Worm (Caenorhabditis elegans): ENCODE results near the gene nspg-3.

The nspg-3 gene

DNA sequence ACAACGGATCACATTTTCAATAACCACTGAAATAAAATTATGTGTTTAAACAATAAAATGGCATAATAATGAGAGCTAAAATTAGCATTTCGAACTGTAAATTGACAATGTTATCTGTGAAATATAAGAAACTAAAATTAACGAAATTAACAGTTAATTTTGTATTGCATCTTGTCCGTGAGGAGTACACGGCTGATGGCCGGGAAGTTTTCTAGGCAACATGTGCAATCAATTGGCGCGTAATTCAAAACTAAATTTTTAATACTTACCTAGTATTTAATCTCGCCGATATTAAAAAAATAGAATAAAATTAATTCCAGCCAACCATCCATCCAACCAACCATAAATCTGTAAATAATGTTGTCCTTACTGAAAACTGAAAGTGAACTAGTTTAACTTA is 30.1 kb upstream of the nspg-3 start (continued):
- TF ChIP-seq hlh-8 (tag; optimal IDR thresholded peaks at IDR 0.05) (peak; percentile 93), unc-42 (tag; optimal IDR thresholded peaks at IDR 0.05) (peak; percentile 70), ahr-1 (tag; optimal IDR thresholded peaks at IDR 0.05) (peak; percentile 30), unc-86 (tag; optimal IDR thresholded peaks at IDR 0.05) (no peak), sox-4 (tag; optimal IDR thresholded peaks at IDR 0.05) (no peak), ets-4 (tag; optimal IDR thresholded peaks at IDR 0.05) (peak; percentile 95), F13H6.1 (tag; optimal IDR thresholded peaks at IDR 0.05) (peak; percentile 24), odd-2 (tag; optimal IDR thresholded peaks at IDR 0.05) (no peak), ceh-48 (tag; optimal IDR thresholded peaks at IDR 0.05) (no peak), pqm-1 (tag; optimal IDR thresholded peaks at IDR 0.05) (peak; percentile 32), K09A11.1 (tag; optimal IDR thresholded peaks at IDR 0.05; ENCODE audit: insufficient read depth) (no peak), elt-2 (tag; optimal IDR thresholded peaks at IDR 0.05) (peak; percentile 52), C08G9.2 (tag; optimal IDR thresholded peaks at IDR 0.05) (peak; percentile 94), ceh-2 (tag; optimal IDR thresholded peaks at IDR 0.05) (peak; percentile 90), ceh-14 (tag; optimal IDR thresholded peaks at IDR 0.05) (peak; percentile 60), fax-1 (tag; optimal IDR thresholded peaks at IDR 0.05) (peak; percentile 63)

DNA sequence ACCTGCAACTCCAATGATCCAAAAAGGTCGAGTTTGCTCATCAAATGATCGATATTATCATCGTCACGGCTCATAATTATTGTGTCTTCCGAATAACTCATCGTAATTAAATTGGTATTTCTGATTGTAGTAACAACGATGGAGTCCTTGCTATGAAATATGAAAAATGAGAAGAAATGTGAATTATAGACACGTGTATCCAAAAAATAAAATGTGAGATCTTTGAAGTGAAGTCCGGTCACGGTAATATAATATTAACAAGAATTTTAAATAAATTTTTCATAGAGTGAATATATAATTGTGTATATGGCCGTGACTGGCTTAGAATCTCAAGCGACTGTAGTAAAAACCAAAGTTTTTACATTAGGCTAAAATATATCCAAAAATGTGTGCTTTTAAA is 24.5 kb upstream of the nspg-3 start, which contains the start of gene H12I13.1:
H12I13.1 (minus strand) TSS at position 101 of the 400 bp plus-strand sequence.
- TF ChIP-seq tbx-7 (tag; optimal IDR thresholded peaks at IDR 0.05), result no peak

DNA sequence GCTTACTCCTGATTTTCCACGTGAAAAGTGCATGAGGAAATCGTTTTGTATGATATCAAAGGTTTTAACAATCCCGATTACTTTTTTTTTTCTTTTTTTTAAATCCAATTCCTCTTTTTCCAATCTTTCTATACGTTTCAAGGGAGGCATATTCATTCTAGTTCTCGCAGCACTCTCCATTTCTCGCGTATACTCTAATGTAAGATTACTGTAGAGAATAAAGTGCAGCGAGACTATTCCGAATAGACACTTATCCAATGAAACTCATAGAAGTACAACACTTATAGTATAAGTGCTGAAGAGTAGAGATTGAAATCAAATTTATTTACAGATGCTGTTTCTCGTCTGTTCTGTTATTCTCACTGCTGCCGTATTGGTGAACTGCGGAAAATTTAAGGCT is 14.0 kb upstream of the nspg-3 start, which contains the start of gene H12I13.6:
H12I13.6 (plus strand) TSS at position 301 of the 400 bp plus-strand sequence.
- TF ChIP-seq mec-3 (tag; optimal IDR thresholded peaks at IDR 0.05; ENCODE audit: borderline replicate concordance) (no peak), hlh-6 (tag; optimal IDR thresholded peaks at IDR 0.05) (no peak), fkh-6 (tag; optimal IDR thresholded peaks at IDR 0.05) (no peak), ceh-30 (tag; optimal IDR thresholded peaks at IDR 0.05) (no peak), eyg-1 (tag; optimal IDR thresholded peaks at IDR 0.05) (no peak), pag-3 (tag; optimal IDR thresholded peaks at IDR 0.05; ENCODE audit: borderline replicate concordance) (no peak), ref-2 (tag; optimal IDR thresholded peaks at IDR 0.05) (no peak), ceh-22 (tag; optimal IDR thresholded peaks at IDR 0.05) (no peak), madf-2 (tag; optimal IDR thresholded peaks at IDR 0.05) (no peak), nhr-232 (tag; optimal IDR thresholded peaks at IDR 0.05) (no peak), che-1 (tag; optimal IDR thresholded peaks at IDR 0.05) (no peak), sox-2 (GFP tag; IDR thresholded peaks at IDR 0.05) (no peak)

DNA sequence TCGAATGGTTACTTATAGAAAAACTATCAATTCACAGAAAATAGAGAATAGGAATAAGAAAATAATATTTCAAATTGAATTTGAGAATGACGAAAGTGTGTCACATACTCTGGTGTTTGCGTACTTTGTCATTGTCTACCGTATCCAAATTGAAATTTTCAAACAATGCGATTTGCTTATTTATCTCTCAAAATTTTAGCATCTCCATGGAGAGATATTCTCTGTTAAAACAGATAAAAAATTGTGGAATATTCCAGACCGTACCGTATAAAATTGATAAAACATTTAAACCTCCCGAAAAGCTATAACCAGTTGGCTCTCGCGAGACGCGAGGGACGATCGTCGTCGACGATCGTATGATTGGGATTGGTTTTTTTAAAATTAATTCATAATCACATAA is 10.8 kb upstream of the nspg-3 start, which contains the start of gene fbf-1:
fbf-1 (minus strand) TSS at position 101 of the 400 bp plus-strand sequence.
- TF ChIP-seq sox-2 (GFP tag; IDR thresholded peaks at IDR 0.05), result no peak
- no peak for TF ChIP-seq nhr-11 (tag; optimal IDR thresholded peaks at IDR 0.05)
- no peak for TF ChIP-seq ceh-34 (tag; optimal IDR thresholded peaks at IDR 0.05)
- TF ChIP-seq nfya-1 (tag; optimal IDR thresholded peaks at IDR 0.05), result no peak
- TF ChIP-seq fkh-10 (GFP tag; optimal IDR thresholded peaks at IDR 0.05), result no peak
- no peak for TF ChIP-seq K02D7.2 (tag; optimal IDR thresholded peaks at IDR 0.05)
- no peak for TF ChIP-seq gmeb-2 (tag; optimal IDR thresholded peaks at IDR 0.05)
- TF ChIP-seq pha-4 (tag; optimal IDR thresholded peaks at IDR 0.05), result no peak
- TF ChIP-seq Y22D7AL.16 (tag; optimal IDR thresholded peaks at IDR 0.05), result no peak
- no peak for TF ChIP-seq fkh-6 (tag; optimal IDR thresholded peaks at IDR 0.05)
- TF ChIP-seq tbx-2 (tag; optimal IDR thresholded peaks at IDR 0.05), result no peak
- TF ChIP-seq elt-2 (tag; optimal IDR thresholded peaks at IDR 0.05), result no peak
- TF ChIP-seq pag-3 (tag; optimal IDR thresholded peaks at IDR 0.05; ENCODE audit: borderline replicate concordance), result no peak
- no peak for TF ChIP-seq ceh-9 (tag; optimal IDR thresholded peaks at IDR 0.05)
- no peak for TF ChIP-seq sdc-2 (tag; optimal IDR thresholded peaks at IDR 0.05)
- TF ChIP-seq rnt-1 (tag; optimal IDR thresholded peaks at IDR 0.05), result no peak
- no peak for TF ChIP-seq ceh-45 (GFP tag; IDR thresholded peaks at IDR 0.05)
- TF ChIP-seq zip-5 (tag; optimal IDR thresholded peaks at IDR 0.05), result no peak

Data from whole organism, late embryonic.